Worm (Caenorhabditis elegans): ENCODE data around the gene H04D03.6.

- TF ChIP-seq mxl-3 (GFP tag; optimal IDR thresholded peaks at IDR 0.05) (no peak), unc-39 (tag; optimal IDR thresholded peaks at IDR 0.05) (no peak), skn-1 (tag; optimal IDR thresholded peaks at IDR 0.05) (no peak), madf-9 (GFP tag; conservative IDR thresholded peaks at IDR 0.05) (no peak), fos-1 (tag; optimal IDR thresholded peaks at IDR 0.05) (no peak)
Measured at ce11 chrIII:10391628-10392027, 47.1 kb downstream of the H04D03.6 start, which contains the start of gene M03C11.9.

Measured in whole organism, L4 larva.